Fruit fly (Drosophila melanogaster): ENCODE results near the gene SmydA-8.

Gene SmydA-8

DNA sequence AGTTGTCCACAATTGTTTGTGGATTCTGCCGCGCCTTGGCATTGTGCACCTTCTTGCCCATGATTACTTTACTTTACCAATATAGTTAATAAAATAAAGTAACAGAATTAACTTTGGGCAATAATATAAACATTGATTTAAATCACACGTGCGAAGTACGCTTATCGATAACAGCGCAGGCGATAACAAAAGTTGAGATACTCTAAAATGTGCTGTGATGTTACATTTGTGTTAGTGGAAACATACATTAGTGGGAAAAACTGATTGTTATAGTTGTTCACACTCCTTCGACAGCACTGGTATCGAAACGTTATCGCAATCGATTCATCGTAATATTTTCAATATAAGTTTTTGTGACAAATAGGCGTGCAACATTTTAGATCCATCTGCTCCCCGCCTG lies 28.2 kb upstream of the SmydA-8 start, which contains the start of gene kz (continued):
- TF ChIP-seq Hand (GFP tag; optimal IDR thresholded peaks at IDR 0.05) (no peak), Pdp1 (GFP tag; optimal IDR thresholded peaks at IDR 0.05) (no peak), CG10462 (GFP tag; optimal IDR thresholded peaks at IDR 0.05) (no peak), CG9817 (tag; optimal IDR thresholded peaks at IDR 0.05) (no peak), CG4282 (GFP tag; optimal IDR thresholded peaks at IDR 0.05) (no peak), kah (GFP tag; optimal IDR thresholded peaks at IDR 0.05) (no peak), CG30403 (GFP tag; optimal IDR thresholded peaks at IDR 0.05) (no peak), CG7357 (GFP tag; IDR thresholded peaks at IDR 0.05) (peak; percentile 100), chinmo (GFP tag; IDR thresholded peaks at IDR 0.05; ENCODE audit: partially characterized antibody) (peak; percentile 97), HLHmδ (GFP tag; optimal IDR thresholded peaks at IDR 0.05) (no peak), CG18262 (tag; optimal IDR thresholded peaks at IDR 0.05) (no peak), CG11093 (GFP tag; IDR thresholded peaks at IDR 0.05) (no peak), esg (GFP tag; conservative IDR thresholded peaks at IDR 0.05) (no peak), bigmax (GFP tag; optimal IDR thresholded peaks at IDR 0.05) (no peak), cato (GFP tag; optimal IDR thresholded peaks at IDR 0.05; ENCODE audit: borderline replicate concordance) (no peak), CG17385 (GFP tag; optimal IDR thresholded peaks at IDR 0.05) (no peak), dmrt11E (tag; optimal IDR thresholded peaks at IDR 0.05) (no peak), crc (GFP tag; optimal IDR thresholded peaks at IDR 0.05) (no peak), Fer1 (GFP tag; optimal IDR thresholded peaks at IDR 0.05) (no peak), fu2 (GFP tag; optimal IDR thresholded peaks at IDR 0.05) (no peak), gce (GFP tag; IDR thresholded peaks at IDR 0.05) (no peak), NK7.1 (GFP tag; optimal IDR thresholded peaks at IDR 0.05) (no peak), lilli (GFP tag; optimal IDR thresholded peaks at IDR 0.05) (no peak), Dbx (GFP tag; IDR thresholded peaks at IDR 0.05) (no peak), CG6654 (GFP tag; optimal IDR thresholded peaks at IDR 0.05) (no peak), CG8290 (GFP tag; optimal IDR thresholded peaks at IDR 0.05) (no peak), CG8290 (tag; optimal IDR thresholded peaks at IDR 0.05) (no peak), CG15696 (tag; optimal IDR thresholded peaks at IDR 0.05) (no peak), Kr (GFP tag; optimal IDR thresholded peaks at IDR 0.05) (no peak), pho (GFP tag; optimal IDR thresholded peaks at IDR 0.05) (no peak), bowl (GFP tag; IDR thresholded peaks at IDR 0.05) (no peak), Chrac-16 (GFP tag; optimal IDR thresholded peaks at IDR 0.05) (no peak), CG31388 (GFP tag; optimal IDR thresholded peaks at IDR 0.05) (no peak), CG9727 (GFP tag; optimal IDR thresholded peaks at IDR 0.05) (no peak), CG15601 (tag; optimal IDR thresholded peaks at IDR 0.05) (no peak), E2f1 (GFP tag; IDR thresholded peaks at IDR 0.05) (no peak), CG31224 (GFP tag; IDR thresholded peaks at IDR 0.05) (no peak), knrl (GFP tag; IDR thresholded peaks at IDR 0.05; ENCODE audit: partially characterized antibody) (peak; percentile 82), ase (GFP tag; IDR thresholded peaks at IDR 0.05) (no peak), ranshi (GFP tag; IDR thresholded peaks at IDR 0.05) (no peak), D19A (tag; optimal IDR thresholded peaks at IDR 0.05) (no peak), Eip74EF (GFP tag; optimal IDR thresholded peaks at IDR 0.05) (no peak), vnd (GFP tag; IDR thresholded peaks at IDR 0.05; ENCODE audit: partially characterized antibody) (peak; percentile 95), CG6254 (GFP tag; optimal IDR thresholded peaks at IDR 0.05) (no peak), CG17612 (GFP tag; IDR thresholded peaks at IDR 0.05) (no peak), CG3847 (GFP tag; IDR thresholded peaks at IDR 0.05) (no peak), CG16813 (GFP tag; IDR thresholded peaks at IDR 0.05; ENCODE audit: partially characterized antibody) (peak; percentile 93), CG6765 (GFP tag; optimal IDR thresholded peaks at IDR 0.05) (no peak), CG14014 (GFP tag; IDR thresholded peaks at IDR 0.05) (no peak), ash1 (GFP tag; optimal IDR thresholded peaks at IDR 0.05) (no peak), CG2199 (GFP tag; IDR thresholded peaks at IDR 0.05) (no peak), MESR4 (GFP tag; optimal IDR thresholded peaks at IDR 0.05) (peak; percentile 67)
